Worm (Caenorhabditis elegans) whole organism, L4/young adult: ENCODE measurements around the gene T28A8.3.
"Not testable (repeated sequence)": the region's sequence is repeated elsewhere in the genome, so short reads cannot be mapped to it uniquely, and the experiment has no call there.

Source experiments
- W03F9.2 ChIP-seq: fragments of 150-350 bp; optimal IDR thresholded peaks from 2 replicates; lab custom pipeline; 2014; ENCODE audit warnings: missing biosample characterization, missing genetic modification characterization
- dao-5 ChIP-seq: sonication (generic microtip); optimal IDR thresholded peaks from 2 replicates; lab custom pipeline; 2016; ENCODE audit warnings: missing genotype, missing genetic modification characterization, moderate library complexity, missing compliant biosample characterization
- him-1 ChIP-seq: sonication (generic microtip); optimal IDR thresholded peaks from 2 replicates; lab custom pipeline; 2016; ENCODE audit warnings: missing genotype, missing genetic modification reagents, missing genetic modification characterization, missing compliant biosample characterization

T28A8.3 gene

ce11 chrIII:13484024-13484423, 21.8 kb upstream of the T28A8.3 start, which contains the start of gene acc-4:
Gene acc-4, minus strand, starts transcription at chrIII:13484124.
- TF ChIP-seq him-1 (tag; lab: Kevin White, UChicago), result no peak
- no peak for TF ChIP-seq dao-5 (tag; lab: Kevin White, UChicago)
- TF ChIP-seq W03F9.2 (tag; lab: Kevin White, UChicago), result no peak

ce11 chrIII:13492377-13492776, 13.4 kb upstream of the T28A8.3 start, which contains the start of gene twk-40:
Gene twk-40, minus strand, starts transcription at chrIII:13492477.
- TF ChIP-seq him-1 (tag; lab: Kevin White, UChicago) (no peak), dao-5 (tag; lab: Kevin White, UChicago) (no peak), W03F9.2 (tag; lab: Kevin White, UChicago) (no peak)

- TF ChIP-seq W03F9.2 (tag; lab: Kevin White, UChicago), result no peak
- TF ChIP-seq dao-5 (tag; lab: Kevin White, UChicago), result no peak
- TF ChIP-seq him-1 (tag; lab: Kevin White, UChicago), result no peak
Measured at ce11 chrIII:13495571-13495970, 10.2 kb upstream of the T28A8.3 start, which contains the start of gene T28A8.2. Gene T28A8.2, minus strand, starts transcription at chrIII:13495671.

ce11 chrIII:13498899-13499298, 6.9 kb upstream of the T28A8.3 start, which contains the start of gene T28A8.6:
Gene T28A8.6, plus strand, starts transcription at chrIII:13499199.
- not testable (repeated sequence) for TF ChIP-seq dao-5, him-1, W03F9.2 (tag; lab: Kevin White, UChicago)

- TF ChIP-seq him-1 (tag; lab: Kevin White, UChicago) (no peak), W03F9.2 (tag; lab: Kevin White, UChicago) (no peak), dao-5 (tag; lab: Kevin White, UChicago) (no peak)
Measured at ce11 chrIII:13501599-13501998, 4.2 kb upstream of the T28A8.3 start, which contains the start of gene T28A8.5. Gene T28A8.5, plus strand, starts transcription at chrIII:13501630.

- TF ChIP-seq him-1 (tag; lab: Kevin White, UChicago) (no peak), dao-5 (tag; lab: Kevin White, UChicago) (no peak)
Measured at ce11 chrIII:13502513-13502912, 3.3 kb upstream of the T28A8.3 start, which contains the start of gene T28A8.8. Gene T28A8.8, plus strand, starts transcription at chrIII:13502813.

ce11 chrIII:13503379-13503778, 2.4 kb upstream of the T28A8.3 start, which contains the start of gene T28A8.4:
Gene T28A8.4, plus strand, starts transcription at chrIII:13503679.
- TF ChIP-seq him-1 (tag; lab: Kevin White, UChicago) (no peak), dao-5 (tag; lab: Kevin White, UChicago) (no peak), W03F9.2 (tag; lab: Kevin White, UChicago) (no peak)

ce11 chrIII:13510753-13511152, 4.9 kb downstream of the T28A8.3 start:
- TF ChIP-seq W03F9.2 (tag; lab: Kevin White, UChicago), result no peak
- no peak for TF ChIP-seq dao-5 (tag; lab: Kevin White, UChicago)
- TF ChIP-seq him-1 (tag; lab: Kevin White, UChicago), result no peak

ce11 chrIII:13514470-13514869, 8.7 kb downstream of the T28A8.3 start, which contains the start of gene mlh-1:
Gene mlh-1, minus strand, starts transcription at chrIII:13514570.
- TF ChIP-seq dao-5 (tag; lab: Kevin White, UChicago) (no peak), him-1 (tag; lab: Kevin White, UChicago) (no peak), W03F9.2 (tag; lab: Kevin White, UChicago) (no peak)

- no peak for TF ChIP-seq W03F9.2 (tag; lab: Kevin White, UChicago)
- no peak for TF ChIP-seq dao-5 (tag; lab: Kevin White, UChicago)
- TF ChIP-seq him-1 (tag; lab: Kevin White, UChicago), result no peak
Measured at ce11 chrIII:13518437-13518836, 12.6 kb downstream of the T28A8.3 start.

ce11 chrIII:13524021-13524420, 18.2 kb downstream of the T28A8.3 start, which contains the start of gene pod-1:
Gene pod-1, minus strand, starts transcription at chrIII:13524121.
- TF ChIP-seq dao-5 (tag; lab: Kevin White, UChicago) (no peak), W03F9.2 (tag; lab: Kevin White, UChicago) (no peak), him-1 (tag; lab: Kevin White, UChicago) (no peak)

- no peak for TF ChIP-seq him-1 (tag; lab: Kevin White, UChicago)
- TF ChIP-seq dao-5 (tag; lab: Kevin White, UChicago), result no peak
- TF ChIP-seq W03F9.2 (tag; lab: Kevin White, UChicago), result no peak
Measured at ce11 chrIII:13525118-13525839, 19.5 kb downstream of the T28A8.3 start.

- no peak for TF ChIP-seq him-1 (tag; lab: Kevin White, UChicago)
Measured at ce11 chrIII:13526191-13526590, 20.4 kb downstream of the T28A8.3 start.
